Worm (Caenorhabditis elegans) whole organism, midembryonic: Measurements from ENCODE around the gene twk-31.

Source experiments
- T22C8.4 ChIP-seq: fragments of 200-800 bp; sonication (Bioruptor generic); IDR thresholded peaks from 2 replicates; pipeline ENCODE4 v1.3.6; 2022; ENCODE audit warnings: missing genetic modification characterization, missing compliant biosample characterization
- flt-1 ChIP-seq: fragments of 200-800 bp; sonication (Bioruptor generic); IDR thresholded peaks from 2 replicates; pipeline ENCODE4 v1.3.6; 2022; ENCODE audit warnings: missing genetic modification characterization, missing compliant biosample characterization
- tab-1 ChIP-seq: fragments of 200-800 bp; sonication (Bioruptor generic); IDR thresholded peaks from 2 replicates; pipeline ENCODE4 v1.3.6; 2022; ENCODE audit warnings: missing genetic modification characterization, missing compliant biosample characterization

DNA sequence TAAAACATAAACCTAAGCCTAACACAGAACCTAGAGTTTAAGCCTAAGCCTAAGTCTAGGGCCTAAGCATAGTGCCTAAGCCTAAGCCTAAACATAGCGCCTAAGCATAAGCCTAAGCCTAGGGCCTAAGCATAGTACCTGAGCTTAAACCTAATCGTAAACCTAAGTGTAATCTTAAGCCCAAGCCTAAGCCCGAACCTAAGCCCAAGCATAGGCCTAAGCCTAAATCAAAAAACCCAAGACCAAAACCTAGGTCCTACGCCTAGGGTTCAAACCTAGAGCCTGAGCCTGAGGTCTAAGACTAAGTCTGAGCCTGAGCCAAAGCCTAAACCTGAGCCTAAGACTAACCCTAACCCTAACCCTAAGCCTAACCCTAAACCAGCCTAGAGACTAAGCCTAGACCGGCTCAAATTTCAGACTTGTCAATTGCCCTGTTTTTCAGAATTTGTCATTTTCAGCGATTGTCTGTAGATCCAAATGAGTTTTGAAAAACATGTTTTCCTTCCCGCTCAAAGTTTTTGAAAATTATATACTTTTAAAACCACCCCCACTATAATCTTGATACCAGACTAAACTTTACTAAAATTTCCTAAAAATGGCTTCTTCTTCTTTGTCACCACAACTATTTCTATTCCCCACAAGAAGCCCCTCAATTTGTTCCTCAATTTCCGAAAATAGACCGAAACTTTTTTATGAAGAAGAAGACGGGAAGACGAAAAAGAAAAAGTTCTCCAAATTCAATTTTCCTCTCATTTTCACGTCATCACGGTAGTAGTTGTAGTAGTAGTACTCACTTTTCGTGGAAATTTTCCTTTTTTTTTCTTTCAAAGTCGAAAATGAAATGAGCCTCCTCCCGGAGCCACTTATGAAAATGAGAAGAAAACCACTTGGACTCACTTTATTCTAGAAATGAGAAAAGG, 18.6 kb upstream of the twk-31 start:
- TF ChIP-seq T22C8.4 (GFP tag; lab: Robert Waterston, UW) (no peak), tab-1 (GFP tag; lab: Robert Waterston, UW) (no peak), flt-1 (no peak)
